Fruit fly (Drosophila melanogaster) whole organism, prepupa: ENCODE data around the gene CG13282.
A peak's percentile ranks its signal among the peaks of the same experiment; 100 is the strongest.

Experiments used
- CG10631 ChIP-seq: fragments of 200-800 bp; sonication (Bioruptor generic); optimal IDR thresholded peaks from 2 replicates; lab custom pipeline; 2016; ENCODE audit warnings: missing biosample characterization, missing genetic modification characterization
- CG10669 ChIP-seq: fragments of 200-800 bp; sonication (Bioruptor generic); optimal IDR thresholded peaks from 3 replicates; lab custom pipeline; 2018; ENCODE audit warnings: missing biosample characterization, mild to moderate bottlenecking, missing genetic modification characterization, moderate library complexity
- CG11762 ChIP-seq: fragments of 200-800 bp; sonication (Bioruptor generic); optimal IDR thresholded peaks from 3 replicates; lab custom pipeline; 2016; ENCODE audit warnings: missing biosample characterization, missing genetic modification characterization; ENCODE audit not compliant: insufficient read depth
- CG15336 ChIP-seq: fragments of 200-800 bp; sonication (Bioruptor generic); IDR thresholded peaks from 2 replicates; pipeline ENCODE4 v1.3.6; 2022; ENCODE audit warnings: missing biosample characterization, missing genetic modification characterization
- CG32006 ChIP-seq: fragments of 200-800 bp; sonication (Bioruptor generic); optimal IDR thresholded peaks from 3 replicates; lab custom pipeline; 2017; ENCODE audit warnings: missing biosample characterization, mild to moderate bottlenecking, missing genetic modification characterization
- CG34406 ChIP-seq: fragments of 200-800 bp; sonication (Bioruptor generic); optimal IDR thresholded peaks from 3 replicates; lab custom pipeline; 2016; ENCODE audit warnings: missing biosample characterization, missing genetic modification characterization
- CG4318 ChIP-seq: fragments of 200-800 bp; sonication (Bioruptor generic); optimal IDR thresholded peaks from 3 replicates; lab custom pipeline; 2017; ENCODE audit warnings: missing biosample characterization, mild to moderate bottlenecking, missing genetic modification characterization
- CG6792 ChIP-seq: fragments of 200-800 bp; sonication (Bioruptor generic); optimal IDR thresholded peaks from 3 replicates; lab custom pipeline; 2016; ENCODE audit warnings: missing biosample characterization, missing genetic modification characterization
- CG6808 ChIP-seq: fragments of 200-800 bp; sonication (Bioruptor generic); optimal IDR thresholded peaks from 3 replicates; lab custom pipeline; 2017; ENCODE audit warnings: missing biosample characterization, missing genetic modification characterization, mild to moderate bottlenecking, moderate library complexity, missing genetic modification reagents
- CG8119 ChIP-seq: fragments of 200-800 bp; sonication (Bioruptor generic); IDR thresholded peaks from 3 replicates; pipeline ENCODE4 v1.3.6; 2022; ENCODE audit warnings: missing biosample characterization, missing genetic modification characterization
- CG8319 ChIP-seq: fragments of 200-800 bp; sonication (Bioruptor generic); optimal IDR thresholded peaks from 3 replicates; lab custom pipeline; 2016; ENCODE audit warnings: missing biosample characterization, missing genetic modification characterization
- CG8632 ChIP-seq: fragments of 200-800 bp; sonication (Bioruptor generic); optimal IDR thresholded peaks from 3 replicates; lab custom pipeline; 2016; ENCODE audit warnings: missing biosample characterization, missing genetic modification characterization
- Eip78C ChIP-seq: fragments of 200-800 bp; sonication (Bioruptor generic); peaks from one replicate; lab custom pipeline; 2016; ENCODE audit warnings: missing biosample characterization, missing genetic modification characterization
- Gug ChIP-seq: fragments of 200-800 bp; sonication (Bioruptor generic); IDR thresholded peaks from 2 replicates; pipeline ENCODE4 v1.3.6; 2022; ENCODE audit warnings: missing biosample characterization, missing genetic modification characterization
- Hr38 ChIP-seq: sonication (Bioruptor generic); optimal IDR thresholded peaks from 2 replicates; lab custom pipeline; 2016; ENCODE audit warnings: missing biosample characterization, missing genetic modification characterization
- Hr4 ChIP-seq: fragments of 200-800 bp; sonication (Bioruptor generic); optimal IDR thresholded peaks from 3 replicates; lab custom pipeline; 2016; ENCODE audit warnings: missing biosample characterization, missing genetic modification characterization
- OdsH ChIP-seq: fragments of 200-800 bp; sonication (Bioruptor generic); optimal IDR thresholded peaks from 3 replicates; lab custom pipeline; 2016; ENCODE audit warnings: missing biosample characterization, missing genetic modification characterization
- Smox ChIP-seq: fragments of 200-800 bp; sonication (Bioruptor generic); optimal IDR thresholded peaks from 3 replicates; lab custom pipeline; 2016; ENCODE audit warnings: missing biosample characterization, missing genetic modification characterization
- Sox102F ChIP-seq: fragments of 200-800 bp; sonication (Bioruptor generic); optimal IDR thresholded peaks from 2 replicates; lab custom pipeline; 2016; ENCODE audit warnings: missing biosample characterization, mild to moderate bottlenecking, missing genetic modification characterization
- achi ChIP-seq: fragments of 200-800 bp; sonication (Bioruptor generic); optimal IDR thresholded peaks from 3 replicates; lab custom pipeline; 2016; ENCODE audit warnings: missing biosample characterization, missing genetic modification characterization
- cyc ChIP-seq: fragments of 200-800 bp; sonication (Bioruptor generic); optimal IDR thresholded peaks from 3 replicates; lab custom pipeline; 2016; ENCODE audit warnings: missing biosample characterization, missing genetic modification characterization
- dac ChIP-seq: fragments of 200-800 bp; sonication (Bioruptor generic); optimal IDR thresholded peaks from 2 replicates; lab custom pipeline; 2017; ENCODE audit warnings: missing biosample characterization, mild to moderate bottlenecking, missing genetic modification characterization
- eg ChIP-seq: fragments of 200-800 bp; sonication (Bioruptor generic); IDR thresholded peaks from 3 replicates; pipeline ENCODE4 v1.3.6; 2022; ENCODE audit warnings: missing biosample characterization, missing genetic modification characterization
- esn ChIP-seq: fragments of 200-800 bp; sonication (Bioruptor generic); optimal IDR thresholded peaks from 2 replicates; lab custom pipeline; 2016; ENCODE audit warnings: missing biosample characterization, mild to moderate bottlenecking, missing genetic modification characterization, moderate library complexity
- fd85E ChIP-seq: fragments of 200-800 bp; sonication (Bioruptor generic); optimal IDR thresholded peaks from 3 replicates; lab custom pipeline; 2016; ENCODE audit warnings: missing biosample characterization, missing genetic modification characterization
- lz ChIP-seq: fragments of 200-800 bp; sonication (Bioruptor generic); optimal IDR thresholded peaks from 3 replicates; lab custom pipeline; 2016; ENCODE audit warnings: missing biosample characterization, missing genetic modification characterization
- pdm3 ChIP-seq: fragments of 200-800 bp; sonication (Bioruptor generic); optimal IDR thresholded peaks from 3 replicates; lab custom pipeline; 2016; ENCODE audit warnings: missing biosample characterization, missing genetic modification characterization
- salr ChIP-seq, 2 experiments: fragments of 200-800 bp; sonication (Bioruptor generic); optimal IDR thresholded peaks; 3 replicates each; lab custom pipeline; 2016 to 2018; ENCODE audit warnings: missing biosample characterization in 2 of 2, missing genetic modification characterization in 2 of 2, mild to moderate bottlenecking in 1 of 2
- ss ChIP-seq, 2 experiments: fragments of 200-800 bp; sonication (Bioruptor generic); optimal IDR thresholded peaks; 2 replicates in 1 of 2; 3 replicates in 1 of 2; lab custom pipeline; 2017 to 2018; ENCODE audit warnings: mild to moderate bottlenecking in 2 of 2, missing biosample characterization in 2 of 2, missing genetic modification characterization in 2 of 2, moderate library complexity in 1 of 2
- svp ChIP-seq: fragments of 200-800 bp; sonication (Bioruptor generic); peaks from one replicate; lab custom pipeline; 2016; ENCODE audit warnings: missing biosample characterization, missing genetic modification characterization
- topi ChIP-seq: fragments of 200-800 bp; sonication (Bioruptor generic); optimal IDR thresholded peaks from 3 replicates; lab custom pipeline; 2016; ENCODE audit warnings: missing biosample characterization, missing genetic modification characterization
- vri ChIP-seq: fragments of 200-800 bp; sonication (Bioruptor generic); optimal IDR thresholded peaks from 3 replicates; lab custom pipeline; 2016; ENCODE audit warnings: missing biosample characterization, mild to moderate bottlenecking, missing genetic modification characterization

CG13282 gene

dm6 chr2L:16803638-16804037, 30.7 kb downstream of the CG13282 start (continued):
- TF ChIP-seq CG4318 (GFP tag; lab: Kevin White, UChicago) (peak; percentile 46), ss (GFP tag; optimal IDR thresholded peaks at IDR 0.05; lab: Kevin White, UChicago) (no peak), pdm3 (peak; percentile 27), CG11762 (GFP tag; lab: Kevin White, UChicago) (no peak), CG8632 (no peak), CG10631 (GFP tag; lab: Kevin White, UChicago) (no peak), dac (GFP tag; lab: Kevin White, UChicago) (no peak), Hr38 (GFP tag; lab: Kevin White, UChicago) (no peak), topi (GFP tag; lab: Kevin White, UChicago) (no peak), fd85E (GFP tag; lab: Kevin White, UChicago) (no peak), CG10669 (GFP tag; lab: Kevin White, UChicago) (no peak)

dm6 chr2L:16801578-16802152, 32.6 kb downstream of the CG13282 start:
- TF ChIP-seq CG6808 (GFP tag; lab: Kevin White, UChicago), result no peak
- TF ChIP-seq Smox, result no peak
- TF ChIP-seq Hr4 (GFP tag; lab: Kevin White, UChicago), result no peak
- TF ChIP-seq CG15336 (GFP tag; lab: Robert Waterston, UW), result no peak
- no peak for TF ChIP-seq CG34406 (GFP tag; lab: Kevin White, UChicago)
- no peak for TF ChIP-seq CG8319 (GFP tag; lab: Kevin White, UChicago)
- TF ChIP-seq svp, result no peak
- TF ChIP-seq Gug (GFP tag; lab: Robert Waterston, UW), result no peak
- no peak for TF ChIP-seq achi (GFP tag; lab: Kevin White, UChicago)
- no peak for TF ChIP-seq fd85E (GFP tag; lab: Kevin White, UChicago)
- no peak for TF ChIP-seq eg (GFP tag; lab: Robert Waterston, UW)
- no peak for TF ChIP-seq CG10669 (GFP tag; lab: Kevin White, UChicago)
- no peak for TF ChIP-seq lz (GFP tag; lab: Kevin White, UChicago)
- TF ChIP-seq Hr38 (GFP tag; lab: Kevin White, UChicago), result no peak
- TF ChIP-seq Eip78C (GFP tag; lab: Kevin White, UChicago), result no peak
- no peak for TF ChIP-seq esn
- no peak for TF ChIP-seq CG8119 (GFP tag; lab: Robert Waterston, UW)
- TF ChIP-seq CG6792 (GFP tag; lab: Kevin White, UChicago), result no peak

- peak; percentile 59 for TF ChIP-seq vri (GFP tag; lab: Kevin White, UChicago)
- TF ChIP-seq svp, result peak; percentile 48
- TF ChIP-seq CG8632, result no peak
- TF ChIP-seq, all 60 proteins: peak for 2
Observed at dm6 chr2L:16799496-16799895, 34.8 kb downstream of the CG13282 start.

- TF ChIP-seq Eip78C (GFP tag; lab: Kevin White, UChicago) (peak; percentile 60), CG10631 (GFP tag; lab: Kevin White, UChicago) (no peak), salr (GFP tag; optimal IDR thresholded peaks at IDR 0.05; lab: Kevin White, UChicago) (peak in 1 of 2 experiments; percentile 2)
Observed at dm6 chr2L:16798705-16799104, 35.6 kb downstream of the CG13282 start, which contains the start of gene Ugt37D1. Ugt37D1 (plus strand) TSS chr2L:16799025.

DNA sequence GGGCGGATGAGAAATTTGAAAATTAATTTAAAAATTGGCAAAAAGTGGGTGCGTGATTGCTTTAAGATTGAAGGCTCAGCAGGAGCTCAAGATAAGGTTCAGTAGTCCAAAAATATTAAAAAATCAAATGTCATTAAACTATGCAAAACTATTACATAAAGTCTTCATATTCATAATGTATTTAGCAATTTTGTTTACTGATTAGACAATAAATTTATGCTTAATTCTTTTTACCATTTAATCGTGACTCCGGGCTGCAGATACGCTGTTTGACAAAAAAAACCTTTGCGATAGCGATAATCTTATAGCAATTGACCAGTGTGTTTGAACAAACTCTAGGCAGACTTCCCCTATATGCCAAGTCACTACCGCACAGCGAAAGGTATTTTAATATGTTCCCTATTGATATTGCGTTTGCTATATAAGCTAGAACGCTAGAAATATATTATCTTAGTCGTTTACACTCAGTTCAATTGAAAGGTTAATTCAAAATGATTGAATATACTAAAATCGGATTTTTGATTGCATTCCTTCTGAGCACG, 38.1 kb downstream of the CG13282 start, which contains the start of gene Ugt37E1:
Gene Ugt37E1, plus strand, starts transcription at position 492 of the 542 bp plus-strand sequence.
- TF ChIP-seq ss (GFP tag; optimal IDR thresholded peaks at IDR 0.05; lab: Kevin White, UChicago) (no peak), CG11762 (GFP tag; lab: Kevin White, UChicago) (no peak), svp (no peak), Sox102F (GFP tag; lab: Kevin White, UChicago) (no peak), fd85E (GFP tag; lab: Kevin White, UChicago) (no peak), cyc (no peak), Hr4 (GFP tag; lab: Kevin White, UChicago) (no peak), OdsH (GFP tag; lab: Kevin White, UChicago) (no peak), CG8319 (GFP tag; lab: Kevin White, UChicago) (no peak), CG32006 (GFP tag; lab: Kevin White, UChicago) (no peak)
